Worm (Caenorhabditis elegans): ENCODE measurements around the gene T27C5.12.
"Not testable (repeated sequence)": the region's sequence is repeated elsewhere in the genome, so short reads cannot be mapped to it uniquely, and the experiment has no call there.

Gene T27C5.12

DNA sequence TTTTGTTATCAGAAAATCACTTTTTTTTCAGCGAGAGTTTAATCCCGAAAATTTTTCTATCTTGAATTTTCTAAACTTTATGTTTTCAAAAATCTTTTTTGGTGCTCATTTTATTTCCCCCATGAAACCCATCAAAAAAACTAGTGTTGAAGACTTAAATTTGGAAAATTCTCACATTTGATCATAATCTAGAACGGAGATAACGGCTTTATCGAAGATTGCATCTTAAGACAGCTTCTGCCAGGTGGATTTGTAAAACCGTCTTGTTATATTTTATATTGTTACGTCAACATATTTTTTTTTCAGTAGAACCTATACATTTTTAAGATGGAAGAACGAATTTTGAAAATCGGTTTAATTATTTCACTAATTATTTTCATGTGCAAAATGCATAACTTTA is at the start of gene T27C5.12:
Gene T27C5.12 (plus strand): TSS at position 301 of the 400 bp plus-strand sequence.
- no peak for TF ChIP-seq unc-62 (GFP tag; optimal IDR thresholded peaks at IDR 0.05)

DNA sequence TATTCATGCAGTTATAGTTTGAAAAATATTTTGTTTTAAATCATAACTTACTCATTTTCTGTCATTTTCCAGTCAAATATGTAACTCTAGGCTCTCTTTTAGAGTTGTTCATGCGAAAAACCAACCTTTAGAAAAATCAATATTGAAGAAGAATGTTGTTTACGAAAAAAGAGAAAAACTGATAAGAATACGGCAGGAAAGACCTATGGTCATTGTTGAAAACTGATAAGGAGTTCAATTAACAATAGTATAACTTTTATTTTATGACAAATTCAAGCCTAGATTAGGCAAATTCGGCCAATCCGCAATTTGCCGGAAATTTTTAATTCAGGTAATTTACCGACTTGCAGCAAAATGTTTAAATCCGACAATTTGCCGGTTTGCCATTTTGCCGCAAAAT is 38.4 kb upstream of the T27C5.12 start, which contains the start of gene Y20C6A.1:
Gene Y20C6A.1 (minus strand): TSS at position 107 of the 400 bp plus-strand sequence.
- no peak for TF ChIP-seq unc-62 (GFP tag; optimal IDR thresholded peaks at IDR 0.05)

DNA sequence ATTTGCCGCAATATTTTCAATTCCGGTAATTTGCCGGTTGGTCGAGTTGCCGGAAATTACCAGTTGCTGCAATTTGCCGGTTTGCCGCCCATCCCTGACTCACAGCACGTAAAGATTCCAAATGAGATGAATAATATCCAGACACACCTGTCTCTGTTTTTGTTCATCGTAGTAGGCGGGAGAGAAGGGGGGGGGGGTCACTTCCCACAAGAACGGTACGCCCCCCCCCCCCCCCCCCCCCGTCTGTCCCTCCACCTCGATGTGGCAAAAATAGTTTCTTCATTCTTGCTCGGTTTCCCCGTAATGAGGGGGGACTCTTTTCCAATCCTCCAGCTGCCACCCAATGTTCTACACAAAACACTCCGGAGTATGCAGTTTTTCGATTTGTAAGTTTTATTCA is 37.9 kb upstream of the T27C5.12 start, which contains the start of gene fbxb-7:
Gene fbxb-7 (plus strand): TSS at position 267 of the 400 bp plus-strand sequence.
- TF ChIP-seq unc-62 (GFP tag; optimal IDR thresholded peaks at IDR 0.05): no peak

DNA sequence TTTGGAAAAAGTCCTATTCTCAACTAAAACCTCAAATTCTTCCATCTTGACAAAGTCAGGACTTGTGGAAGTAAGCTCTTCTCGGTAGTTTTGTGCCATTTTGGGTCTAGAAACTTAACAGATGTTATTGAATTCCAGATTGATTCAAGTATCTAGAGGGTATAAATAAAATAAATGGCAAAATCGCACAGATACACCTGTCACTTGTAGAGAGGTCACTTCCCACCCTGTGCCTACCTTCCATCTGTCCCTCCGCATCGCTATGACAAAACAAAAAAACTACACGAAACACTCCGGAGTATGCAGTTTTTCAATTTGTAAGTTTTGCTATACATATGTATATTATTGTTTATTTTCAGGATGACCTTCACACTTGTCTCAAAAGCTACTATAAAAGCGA is 35.1 kb upstream of the T27C5.12 start, which contains the start of gene Y20C6A.4:
Gene Y20C6A.4 (plus strand): TSS at position 301 of the 400 bp plus-strand sequence.
- no peak for TF ChIP-seq unc-62 (GFP tag; optimal IDR thresholded peaks at IDR 0.05)

DNA sequence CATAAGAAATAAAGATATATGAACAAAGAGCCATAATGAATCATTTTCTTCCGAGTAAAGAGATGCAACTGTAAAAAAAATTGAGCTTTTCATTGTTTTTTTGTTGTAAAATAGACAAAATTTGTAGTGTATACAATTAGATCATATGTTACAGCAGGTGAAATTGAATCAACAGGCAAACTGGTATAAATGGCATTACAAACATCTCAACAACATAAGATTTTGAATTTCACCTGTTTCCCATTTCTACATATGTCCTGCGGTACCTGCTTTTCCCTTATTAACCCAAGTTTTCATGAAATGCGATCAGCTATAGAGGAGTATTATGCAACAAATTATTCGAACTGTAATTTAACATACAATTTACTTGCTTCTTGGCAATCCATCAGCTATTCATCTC is 19.7 kb upstream of the T27C5.12 start, which contains the start of gene srh-120:
Gene srh-120 (plus strand): TSS at position 301 of the 400 bp plus-strand sequence.
- no peak for TF ChIP-seq unc-62 (GFP tag; optimal IDR thresholded peaks at IDR 0.05)

DNA sequence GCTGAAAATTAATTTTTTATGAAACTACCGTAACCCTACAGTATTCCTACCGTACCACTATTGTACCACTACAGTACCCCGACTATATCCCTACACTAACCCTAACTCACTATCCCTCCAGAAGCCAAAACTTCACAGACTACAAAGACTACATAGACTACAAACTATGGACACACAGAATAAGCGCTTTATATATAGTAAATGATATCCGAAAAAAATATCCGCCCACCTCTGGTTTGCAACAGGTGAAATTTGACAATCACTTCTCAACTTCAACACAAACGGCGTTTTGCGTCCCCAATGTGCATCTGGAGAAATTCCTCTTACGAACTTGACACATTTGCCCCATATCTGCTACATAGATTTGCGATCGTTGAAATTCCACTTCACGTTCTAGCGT is 5.1 kb upstream of the T27C5.12 start, which contains the start of gene srh-132:
Gene srh-132 (plus strand): TSS at position 301 of the 400 bp plus-strand sequence.
- not testable (repeated sequence) for TF ChIP-seq unc-62 (GFP tag; optimal IDR thresholded peaks at IDR 0.05)

DNA sequence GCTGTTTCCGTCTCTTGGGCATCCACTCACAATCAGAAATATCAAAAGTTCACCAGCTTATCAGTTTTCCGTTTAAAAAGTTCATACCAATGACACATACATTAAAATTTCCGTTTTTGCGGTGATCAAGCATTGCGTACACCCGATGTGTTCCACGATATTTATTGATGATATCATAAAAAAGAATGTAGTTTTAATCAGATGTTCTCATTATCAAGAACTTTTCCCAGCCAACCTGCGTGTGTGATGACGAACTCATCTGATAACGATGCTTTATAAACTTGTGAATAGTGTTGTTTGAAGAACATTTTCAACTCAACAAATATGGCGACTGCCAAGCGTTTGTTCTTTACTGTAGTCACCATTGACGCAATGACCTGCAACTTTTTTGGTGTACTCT is 1.8 kb downstream of the T27C5.12 start, which contains the start of gene clc-21:
Gene clc-21 (plus strand): TSS at position 301 of the 400 bp plus-strand sequence.
- no peak for TF ChIP-seq unc-62 (GFP tag; optimal IDR thresholded peaks at IDR 0.05)

DNA sequence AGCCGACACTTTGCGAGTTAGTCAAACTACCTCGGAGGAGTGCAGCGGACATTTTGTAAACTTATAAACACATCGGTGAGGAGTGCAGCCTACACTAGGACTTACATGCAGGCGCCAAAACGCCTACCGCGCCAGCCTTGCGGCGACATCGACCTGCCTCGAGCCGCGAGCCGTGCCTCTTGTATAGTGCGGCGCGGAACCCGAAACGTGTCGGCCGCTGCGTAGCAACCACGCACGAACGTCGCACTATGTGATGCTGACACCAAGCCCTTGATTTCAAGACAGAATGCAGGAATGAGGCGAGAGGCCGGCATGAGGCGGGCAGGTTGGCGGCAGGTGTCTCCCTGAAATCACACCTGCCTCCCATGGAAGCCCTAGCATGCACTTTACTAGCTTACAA is 14.2 kb downstream of the T27C5.12 start:
- TF ChIP-seq unc-62 (GFP tag; optimal IDR thresholded peaks at IDR 0.05): no peak

DNA sequence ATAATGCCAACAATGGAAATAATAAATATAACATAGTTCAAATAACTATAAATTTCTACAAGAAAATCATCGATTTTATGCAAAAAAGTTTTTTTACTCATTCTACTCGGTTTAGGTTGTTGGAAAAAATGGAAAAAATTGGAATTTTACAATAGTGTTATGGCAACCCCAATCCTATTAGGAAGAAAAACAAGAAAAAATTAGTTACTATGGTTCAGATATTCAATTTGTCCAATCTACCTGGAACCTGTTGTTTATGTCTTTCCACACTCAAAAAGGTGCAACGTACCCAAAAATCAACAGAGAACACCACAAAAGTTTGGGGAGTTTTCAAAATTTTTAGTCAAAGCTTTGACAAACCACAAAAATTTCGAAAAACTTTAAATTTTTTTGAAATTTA is 15.0 kb downstream of the T27C5.12 start, which contains the start of gene T27C5.10:
Gene T27C5.10 (minus strand): TSS at position 101 of the 400 bp plus-strand sequence.
- no peak for TF ChIP-seq unc-62 (GFP tag; optimal IDR thresholded peaks at IDR 0.05)

DNA sequence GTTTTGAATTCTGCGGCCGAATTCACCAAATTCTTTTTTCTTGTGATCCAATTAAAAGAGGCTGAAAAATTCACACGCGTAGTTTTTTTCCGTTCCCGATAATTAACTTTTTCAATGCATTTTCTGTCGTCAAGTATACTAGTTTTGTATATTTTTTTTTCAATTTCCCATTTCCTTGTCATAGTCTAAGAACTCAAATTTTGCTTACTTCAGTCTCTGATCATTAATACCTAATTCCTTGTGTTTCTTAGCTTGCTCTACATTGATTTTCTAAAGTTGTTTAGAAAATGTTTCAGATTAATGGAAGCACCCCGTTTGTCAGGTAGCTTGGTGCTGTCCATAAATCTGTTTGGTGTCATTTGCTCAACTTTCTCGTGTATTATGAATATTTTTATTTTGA is 15.9 kb downstream of the T27C5.12 start, which contains the start of gene srbc-27:
Gene srbc-27 (plus strand): TSS at position 301 of the 400 bp plus-strand sequence.
- no peak for TF ChIP-seq unc-62 (GFP tag; optimal IDR thresholded peaks at IDR 0.05)

DNA sequence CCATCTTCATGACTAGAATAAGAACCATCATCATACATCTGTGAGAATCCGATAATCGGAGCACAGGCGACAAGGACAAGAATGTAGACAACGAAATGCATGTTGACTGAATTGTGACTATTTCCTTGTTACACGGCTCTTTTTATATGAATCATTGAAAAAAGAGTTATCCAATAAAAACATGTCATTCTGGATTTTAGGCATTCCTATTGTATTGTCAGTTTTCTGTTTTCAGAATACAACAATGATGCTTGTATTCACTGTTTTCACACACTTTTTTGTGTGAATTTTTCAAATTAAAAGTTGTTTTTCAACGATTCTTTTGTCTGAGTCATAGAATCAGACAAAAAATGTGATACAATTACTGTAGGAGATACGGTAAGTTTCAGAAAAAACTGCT is 21.4 kb downstream of the T27C5.12 start, which contains the start of gene F20E11.18:
Gene F20E11.18 (minus strand): TSS at position 101 of the 400 bp plus-strand sequence.
- no peak for TF ChIP-seq unc-62 (GFP tag; optimal IDR thresholded peaks at IDR 0.05)

DNA sequence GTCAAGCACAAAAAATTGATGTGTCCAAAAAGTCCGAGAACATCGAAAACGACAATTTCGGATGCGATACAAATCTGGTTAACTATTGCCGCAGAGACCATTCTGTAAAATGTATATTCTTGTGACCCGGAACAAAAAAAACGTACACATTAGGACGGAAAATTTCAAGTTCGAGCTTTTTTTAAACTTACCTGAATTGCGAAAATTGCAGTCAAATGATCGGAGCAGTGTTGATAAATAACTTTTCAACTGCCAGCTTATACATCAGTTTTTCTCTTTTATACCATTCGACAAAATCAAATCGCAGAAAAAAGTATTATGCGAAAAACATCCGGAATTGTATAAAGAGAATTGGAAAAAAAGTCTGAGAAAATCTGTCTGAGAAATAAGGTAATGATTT is 23.3 kb downstream of the T27C5.12 start, which contains the start of gene srsx-2:
Gene srsx-2 (minus strand): TSS at position 101 of the 400 bp plus-strand sequence.
- no peak for TF ChIP-seq unc-62 (GFP tag; optimal IDR thresholded peaks at IDR 0.05)

DNA sequence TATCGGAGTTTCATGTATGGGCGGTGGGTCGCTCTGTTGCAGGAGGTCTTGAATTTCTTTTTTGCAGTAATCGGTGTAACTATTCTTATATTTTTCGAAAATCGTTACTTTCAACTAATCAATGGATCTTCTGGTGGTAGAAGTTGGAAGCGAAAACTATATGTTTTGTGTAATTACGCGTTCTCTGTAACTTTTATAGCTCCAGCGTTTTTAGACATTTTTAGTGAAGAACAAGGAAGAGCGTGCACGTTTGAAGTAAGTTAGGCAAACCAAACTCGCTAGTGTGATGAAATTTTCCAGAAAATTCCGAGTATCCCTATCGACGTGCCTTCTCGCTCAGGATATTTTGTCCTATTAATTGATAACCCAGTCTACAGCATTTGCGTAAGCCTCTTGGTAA is 24.4 kb downstream of the T27C5.12 start, which contains the start of gene srh-154:
Gene srh-154 (plus strand): TSS at position 301 of the 400 bp plus-strand sequence.
- no peak for TF ChIP-seq unc-62 (GFP tag; optimal IDR thresholded peaks at IDR 0.05)

DNA sequence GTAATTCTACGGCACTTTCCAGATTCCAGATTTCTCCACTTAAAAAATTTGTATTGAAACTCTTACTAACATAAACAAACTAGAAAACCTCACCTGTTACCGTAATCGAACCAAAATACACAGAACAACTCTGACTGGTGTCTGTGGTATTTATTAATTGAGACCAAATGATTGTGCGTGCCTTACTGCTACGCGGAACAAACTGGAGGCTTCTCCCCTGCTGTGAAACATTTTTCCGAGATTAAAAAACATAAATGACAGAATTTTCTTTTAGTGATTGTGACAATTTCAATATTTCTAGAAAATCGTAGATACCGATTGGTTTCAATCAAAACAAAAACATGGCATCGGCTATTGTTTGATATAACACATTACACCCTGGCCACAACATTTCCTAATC is 34.8 kb downstream of the T27C5.12 start:
- TF ChIP-seq unc-62 (GFP tag; optimal IDR thresholded peaks at IDR 0.05): no peak

DNA sequence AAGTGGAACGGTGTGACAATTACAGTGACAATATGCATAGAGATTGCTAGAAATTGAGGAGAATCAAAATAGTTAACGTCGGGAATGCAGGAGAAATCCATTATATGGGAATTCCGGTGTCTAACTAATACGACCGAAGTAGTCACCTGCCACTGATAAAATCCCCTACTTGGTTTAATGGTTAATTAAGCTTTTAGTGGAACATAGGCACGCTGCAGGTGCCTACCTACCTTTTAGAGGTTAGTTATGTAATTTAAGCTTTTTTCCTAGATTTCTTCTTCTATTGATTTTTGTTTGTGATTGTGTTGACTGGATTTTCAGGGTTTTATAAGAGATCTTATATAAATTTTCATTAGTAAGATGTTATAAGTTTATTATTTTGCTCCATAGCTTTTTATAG is 41.1 kb downstream of the T27C5.12 start, which contains the start of gene srh-203:
Gene srh-203 (minus strand): TSS at position 101 of the 400 bp plus-strand sequence.
- not testable (repeated sequence) for TF ChIP-seq unc-62 (GFP tag; optimal IDR thresholded peaks at IDR 0.05)

DNA sequence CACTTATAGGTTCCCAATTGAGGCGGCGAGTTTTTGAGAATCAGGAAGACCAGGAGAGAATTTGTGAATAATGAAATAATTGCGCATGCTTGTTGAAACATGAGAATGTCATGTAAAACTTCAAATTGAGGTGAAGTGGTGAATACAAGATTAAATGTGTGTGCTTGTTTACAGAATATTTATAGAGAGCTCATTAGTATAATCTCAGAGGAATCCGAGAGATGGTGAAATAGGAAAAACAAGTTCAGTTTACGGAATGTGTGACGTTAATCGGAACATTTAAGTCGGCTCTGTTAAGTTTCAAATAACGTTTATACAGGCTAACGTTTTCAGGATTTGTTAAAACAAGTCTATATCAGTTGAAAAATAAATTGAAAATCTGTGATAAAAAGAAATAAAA is 43.0 kb downstream of the T27C5.12 start, which contains the start of gene str-200:
Gene str-200 (minus strand): TSS at position 101 of the 400 bp plus-strand sequence.
- TF ChIP-seq unc-62 (GFP tag; optimal IDR thresholded peaks at IDR 0.05): no peak

DNA sequence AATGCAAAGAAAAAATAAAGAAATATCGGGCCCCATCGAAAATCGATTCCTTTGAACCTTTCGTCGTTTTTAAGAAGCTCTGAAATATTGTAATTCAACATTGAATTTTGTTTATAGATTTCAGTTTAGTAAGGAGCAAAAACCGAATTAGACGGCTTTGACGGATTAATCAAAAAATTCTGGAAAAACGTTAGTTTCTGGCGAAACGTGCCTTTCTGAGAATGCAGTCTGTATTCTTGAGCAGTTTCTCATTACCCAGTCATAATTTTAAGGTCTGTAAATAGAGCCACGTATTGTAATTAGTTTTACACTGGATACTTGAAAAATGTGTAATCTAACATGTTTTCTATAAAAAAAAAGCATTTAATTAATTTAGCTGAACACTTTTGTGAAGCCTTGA is 45.0 kb downstream of the T27C5.12 start, which contains the start of gene srz-48:
Gene srz-48 (minus strand): TSS at position 101 of the 400 bp plus-strand sequence.
- TF ChIP-seq unc-62 (GFP tag; optimal IDR thresholded peaks at IDR 0.05): no peak

Measured in whole organism, dauer.